Fruit fly (Drosophila melanogaster) S2 (cell line): Measurements from ENCODE around the gene CARPB.

Source experiments
- CG8478 ChIP-seq: fragments of >200 bp; optimal IDR thresholded peaks from 2 replicates; lab custom pipeline; 2018
- CTCF ChIP-seq, 2 experiments: fragments of >200 bp; optimal IDR thresholded peaks; 2 replicates each; lab custom pipeline; 2018

- TF ChIP-seq CTCF (optimal IDR thresholded peaks at IDR 0.05; lab: Kevin White, UChicago): no peak
- no peak for TF ChIP-seq CG8478 (lab: Kevin White, UChicago)
Measured at dm6 chrX:9794290-9794689, 11.3 kb downstream of the CARPB start.
